Worm (Caenorhabditis elegans): Measurements from ENCODE around the gene F15G9.6.

The F15G9.6 gene

ce11 chrX:9709462-9709861 lies at the start of gene F15G9.6:
Gene F15G9.6, plus strand, starts transcription at chrX:9709762.
- TF ChIP-seq W03F9.2 (tag; optimal IDR thresholded peaks at IDR 0.05) (no peak), dao-5 (tag; optimal IDR thresholded peaks at IDR 0.05) (no peak), him-1 (tag; optimal IDR thresholded peaks at IDR 0.05) (no peak)

- TF ChIP-seq dao-5 (tag; optimal IDR thresholded peaks at IDR 0.05), result no peak
- TF ChIP-seq him-1 (tag; optimal IDR thresholded peaks at IDR 0.05), result no peak
- no peak for TF ChIP-seq W03F9.2 (tag; optimal IDR thresholded peaks at IDR 0.05)
These were observed 43.6 kb upstream of the F15G9.6 start for ce11 chrX:9665944-9666343.

- TF ChIP-seq W03F9.2 (tag; optimal IDR thresholded peaks at IDR 0.05) (no peak), dao-5 (tag; optimal IDR thresholded peaks at IDR 0.05) (no peak), him-1 (tag; optimal IDR thresholded peaks at IDR 0.05) (no peak)
These were observed 42.2 kb upstream of the F15G9.6 start for ce11 chrX:9667391-9667790.

- TF ChIP-seq him-1 (tag; optimal IDR thresholded peaks at IDR 0.05) (peak; percentile 18), W03F9.2 (tag; optimal IDR thresholded peaks at IDR 0.05) (no peak), dao-5 (tag; optimal IDR thresholded peaks at IDR 0.05) (no peak)
These were observed 41.0 kb upstream of the F15G9.6 start, which contains the start of gene T14B1.1 for ce11 chrX:9668554-9668953. Gene T14B1.1, minus strand, starts transcription at chrX:9668723.

- TF ChIP-seq him-1 (tag; optimal IDR thresholded peaks at IDR 0.05) (no peak), dao-5 (tag; optimal IDR thresholded peaks at IDR 0.05) (no peak), W03F9.2 (tag; optimal IDR thresholded peaks at IDR 0.05) (no peak)
These were observed 36.3 kb upstream of the F15G9.6 start for ce11 chrX:9673228-9673627.

ce11 chrX:9674799-9675198 lies 34.8 kb upstream of the F15G9.6 start, which contains the start of gene C43C3.4:
Gene C43C3.4, minus strand, starts transcription at chrX:9674899.
- TF ChIP-seq him-1 (tag; optimal IDR thresholded peaks at IDR 0.05), result no peak
- no peak for TF ChIP-seq W03F9.2 (tag; optimal IDR thresholded peaks at IDR 0.05)
- TF ChIP-seq dao-5 (tag; optimal IDR thresholded peaks at IDR 0.05), result no peak

- TF ChIP-seq W03F9.2 (tag; optimal IDR thresholded peaks at IDR 0.05) (peak; percentile 40), him-1 (tag; optimal IDR thresholded peaks at IDR 0.05) (no peak)
These were observed 33.6 kb upstream of the F15G9.6 start for ce11 chrX:9676009-9676408.

- TF ChIP-seq dao-5 (tag; optimal IDR thresholded peaks at IDR 0.05) (no peak), W03F9.2 (tag; optimal IDR thresholded peaks at IDR 0.05) (no peak), him-1 (tag; optimal IDR thresholded peaks at IDR 0.05) (no peak)
These were observed 32.6 kb upstream of the F15G9.6 start for ce11 chrX:9676788-9677454.

- TF ChIP-seq him-1 (tag; optimal IDR thresholded peaks at IDR 0.05) (no peak), W03F9.2 (tag; optimal IDR thresholded peaks at IDR 0.05) (no peak), dao-5 (tag; optimal IDR thresholded peaks at IDR 0.05) (no peak)
These were observed 31.6 kb upstream of the F15G9.6 start for ce11 chrX:9677927-9678326.

ce11 chrX:9679427-9679826 lies 30.1 kb upstream of the F15G9.6 start:
- TF ChIP-seq dao-5 (tag; optimal IDR thresholded peaks at IDR 0.05) (no peak), him-1 (tag; optimal IDR thresholded peaks at IDR 0.05) (no peak), W03F9.2 (tag; optimal IDR thresholded peaks at IDR 0.05) (no peak)

ce11 chrX:9680119-9680682 lies 29.4 kb upstream of the F15G9.6 start, which contains the start of gene ifp-1:
Gene ifp-1, minus strand, starts transcription at chrX:9680169.
- TF ChIP-seq him-1 (tag; optimal IDR thresholded peaks at IDR 0.05), result no peak
- no peak for TF ChIP-seq dao-5 (tag; optimal IDR thresholded peaks at IDR 0.05)
- TF ChIP-seq W03F9.2 (tag; optimal IDR thresholded peaks at IDR 0.05), result no peak

- no peak for TF ChIP-seq W03F9.2 (tag; optimal IDR thresholded peaks at IDR 0.05)
These were observed 22.3 kb upstream of the F15G9.6 start for ce11 chrX:9687264-9687663.

- TF ChIP-seq W03F9.2 (tag; optimal IDR thresholded peaks at IDR 0.05) (no peak), him-1 (tag; optimal IDR thresholded peaks at IDR 0.05) (no peak), dao-5 (tag; optimal IDR thresholded peaks at IDR 0.05) (no peak)
These were observed 19.1 kb upstream of the F15G9.6 start, which contains the start of gene npr-18 for ce11 chrX:9690445-9690844. Gene npr-18, plus strand, starts transcription at chrX:9690745.

ce11 chrX:9697655-9698054 lies 11.9 kb upstream of the F15G9.6 start:
- TF ChIP-seq him-1 (tag; optimal IDR thresholded peaks at IDR 0.05) (no peak), dao-5 (tag; optimal IDR thresholded peaks at IDR 0.05) (no peak), W03F9.2 (tag; optimal IDR thresholded peaks at IDR 0.05) (no peak)

- TF ChIP-seq W03F9.2 (tag; optimal IDR thresholded peaks at IDR 0.05) (no peak), him-1 (tag; optimal IDR thresholded peaks at IDR 0.05) (no peak), dao-5 (tag; optimal IDR thresholded peaks at IDR 0.05) (no peak)
These were observed 11.2 kb upstream of the F15G9.6 start, which contains the start of gene dyf-7 for ce11 chrX:9698359-9698758. Gene dyf-7, plus strand, starts transcription at chrX:9698659.

Measured in whole organism, L4/young adult.